Fruit fly (Drosophila melanogaster): ENCODE measurements around the gene Pvf3.
A peak's percentile ranks its signal among the peaks of the same experiment; 100 is the strongest.

Pvf3 gene

dm6 chr2L:7049009-7049647 lies 108.4 kb downstream of the Pvf3 start (continued):
- no peak for TF ChIP-seq CG3032 (tag; optimal IDR thresholded peaks at IDR 0.05)
- no peak for TF ChIP-seq CG34406 (GFP tag; optimal IDR thresholded peaks at IDR 0.05)
- TF ChIP-seq CG32006 (GFP tag; optimal IDR thresholded peaks at IDR 0.05): no peak
- TF ChIP-seq CG3919 (GFP tag; optimal IDR thresholded peaks at IDR 0.05): peak; percentile 16
- TF ChIP-seq Hr39 (GFP tag; optimal IDR thresholded peaks at IDR 0.05): peak; percentile 19
- no peak for TF ChIP-seq CG6276 (GFP tag; optimal IDR thresholded peaks at IDR 0.05)
- TF ChIP-seq CG1621 (tag; optimal IDR thresholded peaks at IDR 0.05): peak; percentile 30
- TF ChIP-seq Blimp-1 (GFP tag; optimal IDR thresholded peaks at IDR 0.05): no peak
- peak; percentile 2 for TF ChIP-seq spab (GFP tag; optimal IDR thresholded peaks at IDR 0.05)
- no peak for TF ChIP-seq CG8319 (GFP tag; optimal IDR thresholded peaks at IDR 0.05)
- TF ChIP-seq CG11902 (GFP tag; optimal IDR thresholded peaks at IDR 0.05): no peak
- peak; percentile 21 for TF ChIP-seq Eip93F (GFP tag; optimal IDR thresholded peaks at IDR 0.05)
- no peak for TF ChIP-seq OdsH (GFP tag; optimal IDR thresholded peaks at IDR 0.05)
- TF ChIP-seq fd85E (GFP tag; optimal IDR thresholded peaks at IDR 0.05): no peak
- TF ChIP-seq Met (GFP tag; optimal IDR thresholded peaks at IDR 0.05): no peak
- TF ChIP-seq Gug (GFP tag; IDR thresholded peaks at IDR 0.05): no peak; the same call in 1 of the 2 replicates
- peak; percentile 30; the same call in 1 of the 3 replicates for TF ChIP-seq eg (GFP tag; IDR thresholded peaks at IDR 0.05)
- peak; percentile 26 for TF ChIP-seq Sox14 (GFP tag; optimal IDR thresholded peaks at IDR 0.05)
